Fruit fly (Drosophila melanogaster) S2 (cell line): ENCODE data around the gene Mhcl.
A peak's percentile ranks its signal among the peaks of the same experiment; 100 is the strongest.

Experiments
- CG8478 ChIP-seq: fragments of >200 bp; optimal IDR thresholded peaks from 2 replicates; lab custom pipeline; 2018
- CTCF ChIP-seq, 2 experiments: fragments of >200 bp; optimal IDR thresholded peaks; 2 replicates each; lab custom pipeline; 2018

DNA sequence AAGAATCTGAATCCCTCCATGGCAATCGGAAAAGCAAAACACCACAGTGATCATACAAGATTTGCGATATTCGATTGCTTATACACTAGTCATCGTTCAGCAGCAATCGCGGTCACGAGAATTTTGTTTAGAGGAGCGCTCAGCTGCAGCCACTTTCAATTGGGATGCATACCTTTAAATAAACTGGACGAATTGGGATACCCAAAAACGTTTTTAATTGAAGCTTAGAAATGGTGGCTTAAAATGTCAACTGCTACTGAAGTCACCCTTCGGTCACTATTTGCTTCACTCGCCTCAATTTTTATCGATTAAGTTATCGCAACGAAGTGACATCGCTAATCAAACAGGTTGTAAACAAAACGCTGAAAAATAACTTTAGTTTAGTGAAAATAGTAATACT lies 49.2 kb downstream of the Mhcl start, which contains the start of the genes IKKbeta and CG5013:
- TF ChIP-seq CG8478 (lab: Kevin White, UChicago) (no peak), CTCF (optimal IDR thresholded peaks at IDR 0.05; lab: Kevin White, UChicago) (peak in 1 of 2 experiments; percentile 19)
